Fruit fly (Drosophila melanogaster): ENCODE measurements around the gene CG1236.

Gene CG1236

dm6 chr3R:5746646-5747045 lies 10.1 kb downstream of the CG1236 start:
- TF ChIP-seq CG17801 (GFP tag; optimal IDR thresholded peaks at IDR 0.05; ENCODE audit: partially characterized antibody): no peak

- no peak for TF ChIP-seq CG17801 (GFP tag; optimal IDR thresholded peaks at IDR 0.05; ENCODE audit: partially characterized antibody)
Observed at dm6 chr3R:5754594-5754993, 18.0 kb downstream of the CG1236 start, which contains the start of gene Dcps. Gene Dcps, minus strand, starts transcription at chr3R:5754774.

- peak; percentile 31 for TF ChIP-seq CG17801 (GFP tag; optimal IDR thresholded peaks at IDR 0.05; ENCODE audit: partially characterized antibody)
Observed at dm6 chr3R:5758624-5759209, 22.2 kb downstream of the CG1236 start, which contains the start of gene Sec8. Gene Sec8, minus strand, starts transcription at chr3R:5758997.

- no peak for TF ChIP-seq CG17801 (GFP tag; optimal IDR thresholded peaks at IDR 0.05; ENCODE audit: partially characterized antibody)
Observed at dm6 chr3R:5760980-5761379, 24.4 kb downstream of the CG1236 start.

- no peak for TF ChIP-seq CG17801 (GFP tag; optimal IDR thresholded peaks at IDR 0.05; ENCODE audit: partially characterized antibody)
Observed at dm6 chr3R:5771614-5772202, 35.2 kb downstream of the CG1236 start.

- TF ChIP-seq CG17801 (GFP tag; optimal IDR thresholded peaks at IDR 0.05; ENCODE audit: partially characterized antibody): no peak
Observed at dm6 chr3R:5772433-5772832, 35.9 kb downstream of the CG1236 start.

- peak; percentile 50 for TF ChIP-seq CG17801 (GFP tag; optimal IDR thresholded peaks at IDR 0.05; ENCODE audit: partially characterized antibody)
Observed at dm6 chr3R:5778731-5779593, 42.4 kb downstream of the CG1236 start, which contains the start of gene jagn. Gene jagn, plus strand, starts transcription at chr3R:5779315.

dm6 chr3R:5780976-5781375 lies 44.4 kb downstream of the CG1236 start, which contains the start of gene CG2082:
Gene CG2082, minus strand, starts transcription at chr3R:5781076.
- TF ChIP-seq CG17801 (GFP tag; optimal IDR thresholded peaks at IDR 0.05; ENCODE audit: partially characterized antibody): no peak

dm6 chr3R:5781462-5781861 lies 44.9 kb downstream of the CG1236 start, which contains the start of gene kat-60L1:
Gene kat-60L1, plus strand, starts transcription at chr3R:5781762.
- TF ChIP-seq CG17801 (GFP tag; optimal IDR thresholded peaks at IDR 0.05; ENCODE audit: partially characterized antibody): no peak
